Worm (Caenorhabditis elegans): ENCODE results near the gene wsp-1.

DNA sequence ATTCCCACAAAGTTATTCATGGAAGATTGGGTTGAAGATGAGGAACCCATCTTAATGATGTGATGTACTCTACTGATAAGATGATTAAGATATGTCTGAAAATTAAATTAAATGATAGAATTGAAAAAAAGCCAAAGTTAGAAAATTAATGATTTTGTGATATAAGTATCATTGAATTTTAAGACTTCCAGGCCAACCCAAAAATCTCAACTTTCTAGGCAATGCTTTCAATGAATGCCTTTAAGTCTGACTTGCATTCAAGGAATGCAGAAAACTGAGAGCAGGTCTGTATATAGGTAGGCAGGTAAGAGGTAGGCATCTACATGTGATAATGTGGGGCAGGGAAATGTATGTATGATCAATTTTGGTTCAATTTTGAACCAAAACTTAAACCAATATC is 21.2 kb upstream of the wsp-1 start, which contains the start of gene ocr-2:
- TF ChIP-seq chd-7 (tag; optimal IDR thresholded peaks at IDR 0.05) (no peak), hmg-1.2 (GFP tag; IDR thresholded peaks at IDR 0.05) (no peak), nfya-1 (tag; optimal IDR thresholded peaks at IDR 0.05; ENCODE audit: borderline replicate concordance, insufficient read depth) (no peak)
